Worm (Caenorhabditis elegans) whole organism, midembryonic: ENCODE data around the gene F56F11.4.

ENCODE experiments used
- T22C8.4 ChIP-seq: fragments of 200-800 bp; sonication (Bioruptor generic); IDR thresholded peaks from 2 replicates; pipeline ENCODE4 v1.3.6; 2022; ENCODE audit warnings: missing genetic modification characterization, missing compliant biosample characterization
- cog-1 ChIP-seq: sonication (generic microtip); optimal IDR thresholded peaks from 2 replicates; lab custom pipeline; 2016; ENCODE audit warnings: missing genetic modification characterization, missing compliant biosample characterization
- flt-1 ChIP-seq: fragments of 200-800 bp; sonication (Bioruptor generic); IDR thresholded peaks from 2 replicates; pipeline ENCODE4 v1.3.6; 2022; ENCODE audit warnings: missing genetic modification characterization, missing compliant biosample characterization
- klf-2 ChIP-seq: fragments of 200-800 bp; sonication (Bioruptor generic); conservative IDR thresholded peaks from 2 replicates; pipeline ENCODE4 v1.3.6; 2022; ENCODE audit warnings: missing genetic modification reagents, missing genetic modification characterization, missing compliant biosample characterization
- med-1 ChIP-seq: sonication (generic microtip); optimal IDR thresholded peaks from 2 replicates; lab custom pipeline; 2017; ENCODE audit warnings: missing genetic modification characterization, mild to moderate bottlenecking, missing compliant biosample characterization, antibody characterized with exemption, missing genetic modification reagents; ENCODE audit not compliant: insufficient read depth
- ref-1 ChIP-seq: fragments of 200-800 bp; sonication (Bioruptor generic); conservative IDR thresholded peaks from 2 replicates; pipeline ENCODE4 v1.3.6; 2022; ENCODE audit warnings: missing genetic modification reagents, missing genetic modification characterization, missing compliant biosample characterization
- tab-1 ChIP-seq: fragments of 200-800 bp; sonication (Bioruptor generic); IDR thresholded peaks from 2 replicates; pipeline ENCODE4 v1.3.6; 2022; ENCODE audit warnings: missing genetic modification characterization, missing compliant biosample characterization
- ztf-23 ChIP-seq: fragments of 200-800 bp; sonication (Bioruptor generic); IDR thresholded peaks from 2 replicates; pipeline ENCODE4 v1.3.6; 2022; ENCODE audit warnings: missing genetic modification reagents, missing genetic modification characterization, missing compliant biosample characterization
- ztf-29 ChIP-seq: fragments of 200-800 bp; sonication (Bioruptor generic); IDR thresholded peaks from 2 replicates; pipeline ENCODE4 v1.3.6; 2022; ENCODE audit warnings: missing genetic modification reagents, missing genetic modification characterization, missing compliant biosample characterization

DNA sequence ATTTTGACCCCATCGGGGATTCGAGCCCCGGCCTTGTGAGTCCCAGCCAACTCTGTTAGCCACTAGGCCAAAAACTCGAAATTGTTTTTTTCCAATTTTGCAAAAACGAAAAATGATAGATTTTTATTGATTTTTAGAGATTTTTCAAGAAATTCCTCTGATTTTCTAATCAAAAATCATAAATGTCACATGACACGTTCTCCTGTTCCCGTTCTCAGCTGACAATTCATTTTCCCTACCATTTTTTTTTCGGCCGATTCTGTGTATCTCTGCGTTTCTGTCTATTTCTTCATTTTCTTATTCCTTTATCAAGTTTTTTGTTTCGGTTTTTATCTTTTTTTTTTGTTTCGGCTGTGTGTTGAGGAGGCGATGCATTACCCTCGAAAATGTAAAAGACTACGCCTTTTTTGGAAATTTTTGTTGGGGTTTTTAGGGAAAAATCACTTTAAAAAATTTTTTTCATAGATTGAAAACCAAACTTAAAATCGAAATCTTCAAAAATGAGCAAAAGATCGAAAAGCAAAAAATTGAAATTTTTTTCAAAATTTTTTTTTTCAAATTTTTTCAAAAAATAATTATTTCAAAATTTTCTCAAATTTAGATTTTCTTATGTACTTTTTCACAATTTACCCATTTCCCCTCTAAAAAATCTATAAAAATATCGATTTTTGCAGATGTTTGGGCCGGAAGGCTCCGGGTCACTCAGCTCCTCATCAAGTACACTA, 18.3 kb downstream of the F56F11.4 start, which contains the start of gene klf-1:
- TF ChIP-seq flt-1 (GFP tag; lab: Robert Waterston, UW) (no peak), ztf-29 (GFP tag; lab: Robert Waterston, UW) (no peak), med-1 (no peak), T22C8.4 (GFP tag; lab: Robert Waterston, UW) (no peak), ztf-23 (GFP tag; lab: Robert Waterston, UW) (no peak), tab-1 (GFP tag; lab: Robert Waterston, UW) (no peak), cog-1 (tag; lab: Kevin White, UChicago) (no peak), ref-1 (GFP tag; lab: Robert Waterston, UW) (no peak), klf-2 (GFP tag; lab: Robert Waterston, UW) (no peak)
